Fruit fly (Drosophila melanogaster): ENCODE measurements around the gene CG34299.
A peak's percentile ranks its signal among the peaks of the same experiment; 100 is the strongest.

The CG34299 gene

DNA sequence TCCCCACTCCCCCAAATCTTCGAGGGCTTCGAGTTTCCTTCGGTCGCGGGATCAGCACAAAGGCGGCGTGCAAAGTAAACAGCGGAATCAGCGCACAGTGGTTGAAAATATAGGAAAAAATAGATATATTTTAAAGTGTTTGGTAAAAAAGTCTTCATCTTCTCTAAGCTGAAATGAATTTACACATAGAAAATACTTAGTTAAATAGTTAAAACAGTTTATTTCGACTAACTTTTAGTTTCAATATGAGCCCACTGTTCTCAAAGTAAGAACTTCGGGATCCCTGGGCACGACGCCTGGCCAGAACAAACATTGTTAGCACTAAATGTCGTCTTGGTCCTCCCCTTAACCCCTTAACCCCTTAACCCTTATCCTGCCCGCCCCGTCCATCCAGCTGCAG, 12.5 kb downstream of the CG34299 start (continued):
- TF ChIP-seq E2f1 (GFP tag; IDR thresholded peaks at IDR 0.05): no peak
- TF ChIP-seq CG17328 (GFP tag; IDR thresholded peaks at IDR 0.05): 0 out of 2 replicates have a peak, but pooled peaks have one; percentile 12
- TF ChIP-seq Sry-β (GFP tag; optimal IDR thresholded peaks at IDR 0.05): no peak
- no peak for TF ChIP-seq pzg (GFP tag; optimal IDR thresholded peaks at IDR 0.05)
- TF ChIP-seq CG1602 (GFP tag; optimal IDR thresholded peaks at IDR 0.05): no peak
- no peak for TF ChIP-seq trh (GFP tag; optimal IDR thresholded peaks at IDR 0.05)
- no peak for TF ChIP-seq Pdp1 (GFP tag; optimal IDR thresholded peaks at IDR 0.05)
- TF ChIP-seq CG10462 (GFP tag; optimal IDR thresholded peaks at IDR 0.05): no peak
- TF ChIP-seq Dfd (GFP tag; optimal IDR thresholded peaks at IDR 0.05): no peak
- no peak for TF ChIP-seq disco-r (GFP tag; optimal IDR thresholded peaks at IDR 0.05)
- no peak for TF ChIP-seq fd64A (GFP tag; optimal IDR thresholded peaks at IDR 0.05)
- TF ChIP-seq crol (GFP tag; IDR thresholded peaks at IDR 0.05): 0 out of 2 replicates have a peak, but pooled peaks have one; percentile 5
- TF ChIP-seq Hr78 (GFP tag; optimal IDR thresholded peaks at IDR 0.05): no peak
- no peak for TF ChIP-seq CG15479 (GFP tag; optimal IDR thresholded peaks at IDR 0.05)
- TF ChIP-seq CG15514 (GFP tag; optimal IDR thresholded peaks at IDR 0.05): no peak
- peak; percentile 19 for TF ChIP-seq CG12391 (tag; optimal IDR thresholded peaks at IDR 0.05)
- peak; percentile 88 for TF ChIP-seq lbe (GFP tag; optimal IDR thresholded peaks at IDR 0.05)
- TF ChIP-seq stc (GFP tag; IDR thresholded peaks at IDR 0.05): 0 out of 2 replicates have a peak, but pooled peaks have one; percentile 9
- no peak for TF ChIP-seq Bteb2 (GFP tag; optimal IDR thresholded peaks at IDR 0.05)
- no peak for TF ChIP-seq Doc3 (GFP tag; IDR thresholded peaks at IDR 0.05; ENCODE audit: partially characterized antibody)
- TF ChIP-seq CG4707 (GFP tag; optimal IDR thresholded peaks at IDR 0.05): no peak
- no peak for TF ChIP-seq CG11696 (GFP tag; IDR thresholded peaks at IDR 0.05)
- TF ChIP-seq row (GFP tag; IDR thresholded peaks at IDR 0.05): peak; percentile 29; the same call in 1 of the 3 replicates
- TF ChIP-seq esg (GFP tag; conservative IDR thresholded peaks at IDR 0.05): 0 out of 2 replicates have a peak, but pooled peaks have one; percentile 9
- TF ChIP-seq gem (tag; optimal IDR thresholded peaks at IDR 0.05): peak; percentile 32
- TF ChIP-seq sima (GFP tag; optimal IDR thresholded peaks at IDR 0.05): no peak
- no peak for TF ChIP-seq CG11247 (GFP tag; IDR thresholded peaks at IDR 0.05)
- TF ChIP-seq p53 (GFP tag; optimal IDR thresholded peaks at IDR 0.05): no peak
- no peak for TF ChIP-seq CG6683 (GFP tag; optimal IDR thresholded peaks at IDR 0.05)
- no peak for TF ChIP-seq Ptx1 (GFP tag; IDR thresholded peaks at IDR 0.05)
- peak; percentile 40 for TF ChIP-seq dmrt11E (tag; optimal IDR thresholded peaks at IDR 0.05)
- no peak for TF ChIP-seq CG13894 (tag; optimal IDR thresholded peaks at IDR 0.05)
- peak; percentile 97 for TF ChIP-seq nom (GFP tag; optimal IDR thresholded peaks at IDR 0.05)
- peak; percentile 34 to 97 for TF ChIP-seq bsh (GFP tag; optimal IDR thresholded peaks at IDR 0.05)
- TF ChIP-seq Mrtf (GFP tag; IDR thresholded peaks at IDR 0.05): no peak
- TF ChIP-seq pros (GFP tag; optimal IDR thresholded peaks at IDR 0.05): no peak
- TF ChIP-seq prd (optimal IDR thresholded peaks at IDR 0.05): no peak
- TF ChIP-seq prd (GFP tag; IDR thresholded peaks at IDR 0.05): 0 out of 3 replicates have a peak, but pooled peaks have one; percentile 45
- no peak for TF ChIP-seq wek (GFP tag; optimal IDR thresholded peaks at IDR 0.05)
- no peak for TF ChIP-seq bab2 (GFP tag; optimal IDR thresholded peaks at IDR 0.05)
- peak; percentile 34 for TF ChIP-seq Med (GFP tag)
- peak; percentile 9 for TF ChIP-seq unpg (GFP tag; optimal IDR thresholded peaks at IDR 0.05)
- TF ChIP-seq CG1603 (tag; optimal IDR thresholded peaks at IDR 0.05): no peak
- no peak for TF ChIP-seq stwl (tag; optimal IDR thresholded peaks at IDR 0.05)
- TF ChIP-seq CG6175 (GFP tag; IDR thresholded peaks at IDR 0.05): no peak
- no peak for TF ChIP-seq z (GFP tag; IDR thresholded peaks at IDR 0.05)
- TF ChIP-seq CG6654 (GFP tag; optimal IDR thresholded peaks at IDR 0.05): no peak
- TF ChIP-seq Sox102F (GFP tag; optimal IDR thresholded peaks at IDR 0.05): peak; percentile 9
- TF ChIP-seq usp (GFP tag; optimal IDR thresholded peaks at IDR 0.05): no peak
- TF ChIP-seq NFAT (GFP tag; IDR thresholded peaks at IDR 0.05): no peak
- TF ChIP-seq B-H1 (GFP tag; IDR thresholded peaks at IDR 0.05): no peak

Data from whole organism, embryonic.